Worm (Caenorhabditis elegans) whole organism, L4 larva: Measurements from ENCODE around the gene B0491.6.

Source experiments
- D1046.2 ChIP-seq: fragments of 200-800 bp; sonication (Bioruptor generic); IDR thresholded peaks from 2 replicates; pipeline ENCODE4 v1.3.6; 2022; ENCODE audit warnings: missing genetic modification characterization, missing compliant biosample characterization
- F44E2.7 ChIP-seq: fragments of 200-800 bp; sonication (Bioruptor generic); IDR thresholded peaks from 2 replicates; pipeline ENCODE4 v2.1.2; 2022; ENCODE audit warnings: missing genetic modification characterization, missing compliant biosample characterization
- F49E8.2 ChIP-seq: sonication (generic microtip); optimal IDR thresholded peaks from 2 replicates; lab custom pipeline; 2016; ENCODE audit warnings: missing compliant biosample characterization, mild to moderate bottlenecking, missing genetic modification characterization, borderline replicate concordance
- T20F7.1 ChIP-seq: fragments of 200-800 bp; sonication (Bioruptor generic); optimal IDR thresholded peaks from 2 replicates; lab custom pipeline; 2018; ENCODE audit warnings: mild to moderate bottlenecking, missing genetic modification characterization, missing compliant biosample characterization
- Y75B8A.6 ChIP-seq: fragments of 200-800 bp; sonication (Bioruptor generic); IDR thresholded peaks from 2 replicates; pipeline ENCODE4 v1.3.6; 2022; ENCODE audit warnings: missing genetic modification reagents, missing genetic modification characterization, missing compliant biosample characterization
- ZK337.2 ChIP-seq: fragments of 200-800 bp; sonication (Bioruptor generic); IDR thresholded peaks from 2 replicates; pipeline ENCODE4 v1.3.6; 2022; ENCODE audit warnings: missing genetic modification reagents, missing genetic modification characterization, missing compliant biosample characterization
- aha-1 ChIP-seq: fragments of 150-350 bp; peaks from one replicate; lab custom pipeline; 2014; ENCODE audit warnings: missing biosample characterization, missing genetic modification characterization
- aly-2 ChIP-seq: sonication (generic microtip); optimal IDR thresholded peaks from 2 replicates; lab custom pipeline; 2018; ENCODE audit warnings: missing biosample characterization, missing genetic modification characterization
- cey-2 ChIP-seq: sonication (generic microtip); optimal IDR thresholded peaks from 3 replicates; lab custom pipeline; 2017; ENCODE audit warnings: missing genetic modification characterization, mild to moderate bottlenecking, missing compliant biosample characterization, antibody characterized with exemption, borderline replicate concordance; ENCODE audit not compliant: insufficient read depth
- daf-19 ChIP-seq: fragments of 200-800 bp; sonication (Bioruptor generic); conservative IDR thresholded peaks from 2 replicates; pipeline ENCODE4 v1.3.6; 2022; ENCODE audit warnings: missing genetic modification characterization, missing compliant biosample characterization
- dmd-6 ChIP-seq: fragments of 200-800 bp; sonication (Bioruptor generic); IDR thresholded peaks from 2 replicates; pipeline ENCODE4 v1.3.6; 2022; ENCODE audit warnings: missing genetic modification reagents, missing genetic modification characterization, missing compliant biosample characterization
- egl-27 ChIP-seq: sonication (generic microtip); optimal IDR thresholded peaks from 3 replicates; lab custom pipeline; 2017; ENCODE audit warnings: missing biosample characterization, missing genetic modification reagents, missing genetic modification characterization
- hlh-11 ChIP-seq: fragments of 200-800 bp; sonication (Bioruptor generic); optimal IDR thresholded peaks from 2 replicates; lab custom pipeline; 2018; ENCODE audit warnings: mild to moderate bottlenecking, missing genetic modification characterization, missing compliant biosample characterization
- hlh-30 ChIP-seq: sonication (generic microtip); optimal IDR thresholded peaks from 2 replicates; lab custom pipeline; 2017; ENCODE audit warnings: antibody characterized with exemption, mild to moderate bottlenecking, missing genetic modification characterization, missing compliant biosample characterization; ENCODE audit not compliant: insufficient read depth
- jun-1 ChIP-seq: fragments of 150-350 bp; optimal IDR thresholded peaks from 2 replicates; lab custom pipeline; 2014; ENCODE audit warnings: missing biosample characterization, missing genetic modification reagents, missing genetic modification characterization
- lim-7 ChIP-seq: fragments of 200-800 bp; sonication (Bioruptor generic); IDR thresholded peaks from 2 replicates; pipeline ENCODE4 v1.3.6; 2022; ENCODE audit warnings: missing genetic modification characterization, missing compliant biosample characterization
- lin-13 ChIP-seq: fragments of 150-350 bp; optimal IDR thresholded peaks from 2 replicates; lab custom pipeline; 2014; ENCODE audit warnings: missing biosample characterization, missing genetic modification reagents, missing genetic modification characterization
- madf-5 ChIP-seq, 2 experiments: fragments of 200-800 bp; sonication (Bioruptor generic); IDR thresholded peaks; 2 replicates each; pipeline ENCODE4 v1.3.6; 2022; ENCODE audit warnings: missing compliant biosample characterization in 2 of 2, missing genetic modification characterization in 2 of 2
- madf-9 ChIP-seq: fragments of 200-800 bp; sonication (Bioruptor generic); conservative IDR thresholded peaks from 2 replicates; pipeline ENCODE4 v1.3.6; 2022; ENCODE audit warnings: missing genetic modification reagents, missing genetic modification characterization, missing compliant biosample characterization
- mdl-1 ChIP-seq, 2 experiments: fragments of 150-350 bp in 1 of 2; sonication (generic microtip) in 1 of 2; optimal IDR thresholded peaks; 2 replicates each; lab custom pipeline; 2014 to 2017; ENCODE audit warnings: missing biosample characterization in 2 of 2, missing genetic modification characterization in 2 of 2
- nhr-10 ChIP-seq: fragments of 150-350 bp; optimal IDR thresholded peaks from 2 replicates; lab custom pipeline; 2014; ENCODE audit warnings: missing biosample characterization, missing genetic modification characterization
- nhr-25 ChIP-seq: sonication (generic microtip); optimal IDR thresholded peaks from 2 replicates; lab custom pipeline; 2017; ENCODE audit warnings: missing genetic modification characterization, mild to moderate bottlenecking, missing compliant biosample characterization, antibody characterized with exemption, moderate library complexity, borderline replicate concordance; ENCODE audit not compliant: insufficient read depth
- nhr-28 ChIP-seq: fragments of 150-350 bp; optimal IDR thresholded peaks from 2 replicates; lab custom pipeline; 2014; ENCODE audit warnings: missing biosample characterization, missing genetic modification characterization
- nhr-41 ChIP-seq: fragments of 200-800 bp; sonication (Bioruptor generic); IDR thresholded peaks from 2 replicates; pipeline ENCODE4 v1.3.6; 2022; ENCODE audit warnings: missing genetic modification reagents, missing genetic modification characterization, missing compliant biosample characterization
- nhr-48 ChIP-seq: sonication (generic microtip); optimal IDR thresholded peaks from 2 replicates; lab custom pipeline; 2016; ENCODE audit warnings: mild to moderate bottlenecking, missing genetic modification characterization, missing compliant biosample characterization
- nhr-77 ChIP-seq: fragments of 150-350 bp; optimal IDR thresholded peaks from 2 replicates; lab custom pipeline; 2014; ENCODE audit warnings: missing biosample characterization, missing genetic modification characterization
- pha-4 ChIP-seq, 2 experiments: fragments of 150-350 bp in 1 of 2; fragments of 200-800 bp in 1 of 2; sonication (Bioruptor generic) in 1 of 2; IDR thresholded peaks in 1 of 2; optimal IDR thresholded peaks in 1 of 2; 2 replicates each; pipeline versions ENCODE4 v1.3.6 to Lab custom; 2014 to 2022; ENCODE audit warnings: missing genetic modification characterization in 2 of 2, missing genetic modification reagents in 2 of 2, missing biosample characterization in 1 of 2, missing compliant biosample characterization in 1 of 2
- php-3 ChIP-seq: fragments of 200-800 bp; sonication (Bioruptor generic); IDR thresholded peaks from 2 replicates; pipeline ENCODE4 v1.3.6; 2022; ENCODE audit warnings: missing genetic modification reagents, missing genetic modification characterization, missing compliant biosample characterization
- pqm-1 ChIP-seq: sonication (generic microtip); optimal IDR thresholded peaks from 2 replicates; lab custom pipeline; 2017; ENCODE audit warnings: missing biosample characterization, missing genetic modification characterization
- rbr-2 ChIP-seq: sonication (generic microtip); optimal IDR thresholded peaks from 2 replicates; lab custom pipeline; 2016; ENCODE audit warnings: missing genotype, missing genetic modification characterization, missing compliant biosample characterization
- set-16 ChIP-seq: fragments of 200-800 bp; sonication (Bioruptor generic); IDR thresholded peaks from 2 replicates; pipeline ENCODE4 v1.3.6; 2022; ENCODE audit warnings: missing genetic modification reagents, missing genetic modification characterization, missing compliant biosample characterization
- spr-3 ChIP-seq: fragments of 200-800 bp; sonication (Bioruptor generic); optimal IDR thresholded peaks from 2 replicates; lab custom pipeline; 2018; ENCODE audit warnings: mild to moderate bottlenecking, missing genetic modification characterization, missing compliant biosample characterization
- unc-130 ChIP-seq: sonication (generic microtip); optimal IDR thresholded peaks from 2 replicates; lab custom pipeline; 2016; ENCODE audit warnings: missing genetic modification reagents, missing genetic modification characterization, missing compliant biosample characterization
- zip-2 ChIP-seq: fragments of 150-350 bp; optimal IDR thresholded peaks from 2 replicates; lab custom pipeline; 2014; ENCODE audit warnings: missing biosample characterization, missing genetic modification characterization

Gene B0491.6

ce11 chrII:11312223-11312622, 35.9 kb downstream of the B0491.6 start, which contains the start of gene T24F1.7:
Gene T24F1.7, plus strand, starts transcription at chrII:11312523.
- TF ChIP-seq unc-130 (GFP tag; lab: Kevin White, UChicago) (no peak), lim-7 (no peak), aha-1 (tag; lab: Kevin White, UChicago) (peak; percentile 72), zip-2 (tag; lab: Kevin White, UChicago) (no peak), nhr-48 (tag; lab: Kevin White, UChicago) (no peak), dmd-6 (GFP tag; lab: Robert Waterston, UW) (no peak), pha-4 (GFP tag; IDR thresholded peaks at IDR 0.05; lab: Robert Waterston, UW) (no peak), pha-4 (tag; optimal IDR thresholded peaks at IDR 0.05; lab: Kevin White, UChicago) (no peak), nhr-10 (tag; lab: Kevin White, UChicago) (no peak), set-16 (GFP tag; lab: Robert Waterston, UW) (peak; percentile 34; the same call in 1 of the 2 replicates), aly-2 (no peak), nhr-41 (GFP tag; lab: Robert Waterston, UW) (no peak), cey-2 (tag; lab: Kevin White, UChicago) (no peak), madf-5 (GFP tag; IDR thresholded peaks at IDR 0.05; lab: Robert Waterston, UW) (no peak), madf-9 (GFP tag; lab: Robert Waterston, UW) (no peak), F44E2.7 (GFP tag; lab: Robert Waterston, UW) (no peak), D1046.2 (GFP tag; lab: Robert Waterston, UW) (0 out of 2 replicates have a peak, but pooled peaks have one; percentile 5), php-3 (no peak)

DNA sequence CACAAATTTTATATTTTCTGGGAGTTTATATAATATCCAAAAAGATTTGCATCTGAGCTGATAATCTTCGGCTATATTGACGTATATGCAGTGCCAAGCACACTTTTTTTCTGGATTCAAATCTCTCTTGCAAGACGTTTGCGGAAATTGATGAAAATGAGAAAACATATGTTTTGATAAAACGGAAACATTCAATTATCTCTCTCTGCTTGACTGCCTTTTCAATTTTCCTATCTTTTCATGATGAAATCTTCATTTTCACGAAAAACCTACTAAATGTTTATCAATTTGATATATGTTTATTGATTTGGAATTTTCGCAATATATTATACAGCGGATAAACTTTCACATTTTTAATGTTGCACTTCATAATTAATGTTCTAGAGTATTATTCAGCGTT, 40.2 kb downstream of the B0491.6 start:
- TF ChIP-seq jun-1 (tag; lab: Kevin White, UChicago) (no peak), daf-19 (GFP tag; lab: Robert Waterston, UW) (no peak), rbr-2 (tag; lab: Kevin White, UChicago) (no peak), aly-2 (no peak), nhr-77 (tag; lab: Kevin White, UChicago) (no peak), T20F7.1 (GFP tag; lab: Kevin White, UChicago) (no peak), nhr-48 (tag; lab: Kevin White, UChicago) (no peak), pha-4 (GFP tag; IDR thresholded peaks at IDR 0.05; lab: Robert Waterston, UW) (no peak), pha-4 (tag; optimal IDR thresholded peaks at IDR 0.05; lab: Kevin White, UChicago) (no peak), ZK337.2 (GFP tag; lab: Robert Waterston, UW) (no peak), nhr-41 (GFP tag; lab: Robert Waterston, UW) (no peak), hlh-11 (tag; lab: Kevin White, UChicago) (no peak), egl-27 (tag; lab: Kevin White, UChicago) (no peak), F49E8.2 (no peak), lin-13 (GFP tag; lab: Kevin White, UChicago) (no peak)

DNA sequence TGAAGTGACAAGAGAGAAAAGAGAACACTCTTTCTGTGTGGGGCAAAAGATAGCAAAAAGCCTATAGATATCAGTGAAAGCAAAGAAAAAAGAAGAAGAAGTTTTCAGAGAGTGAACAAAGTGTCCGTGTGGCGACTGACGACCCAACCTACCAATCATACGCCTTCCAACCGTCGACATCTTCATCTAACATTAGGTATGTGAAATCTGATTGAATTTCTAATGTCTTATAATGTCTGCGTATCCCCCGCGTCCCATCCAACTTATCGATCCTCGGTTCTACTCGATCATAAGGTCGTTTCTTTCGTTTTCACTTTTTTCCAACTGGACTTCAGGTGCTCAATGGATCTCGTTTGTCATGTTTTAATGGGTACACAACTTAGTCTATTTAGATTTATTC, 40.8 kb downstream of the B0491.6 start:
- TF ChIP-seq hlh-11 (tag; lab: Kevin White, UChicago): peak; percentile 19
- peak; percentile 49 for TF ChIP-seq hlh-30 (tag; lab: Kevin White, UChicago)
- peak; percentile 7 for TF ChIP-seq nhr-25 (tag; lab: Kevin White, UChicago)
- no peak for TF ChIP-seq spr-3
- TF ChIP-seq pqm-1: no peak
- TF ChIP-seq Y75B8A.6 (GFP tag; lab: Robert Waterston, UW): 0 out of 2 replicates have a peak, but pooled peaks have one; percentile 39
- TF ChIP-seq nhr-28 (tag; lab: Kevin White, UChicago): peak; percentile 27
- peak in 1 of 2 experiments; percentile 19 for TF ChIP-seq mdl-1 (tag; optimal IDR thresholded peaks at IDR 0.05; lab: Kevin White, UChicago)
